Worm (Caenorhabditis elegans): ENCODE measurements around the gene F49F1.11.
A peak's percentile ranks its signal among the peaks of the same experiment; 100 is the strongest.

The F49F1.11 gene

ce11 chrIV:4093087-4093486 lies 48.1 kb downstream of the F49F1.11 start (continued):
- TF ChIP-seq tra-1 (GFP tag; IDR thresholded peaks at IDR 0.05): peak; percentile 62; the same call in 1 of the 2 replicates
- TF ChIP-seq F26F4.8 (GFP tag; conservative IDR thresholded peaks at IDR 0.05): no peak
- TF ChIP-seq ZK546.5 (tag; optimal IDR thresholded peaks at IDR 0.05): no peak
- TF ChIP-seq dpl-1 (GFP tag; optimal IDR thresholded peaks at IDR 0.05): peak; percentile 52
- no peak for TF ChIP-seq lin-1 (GFP tag; IDR thresholded peaks at IDR 0.05)
- TF ChIP-seq zfp-3 (GFP tag; conservative IDR thresholded peaks at IDR 0.05): no peak
- no peak for TF ChIP-seq ZK337.2 (GFP tag; IDR thresholded peaks at IDR 0.05)
- TF ChIP-seq T26A8.4 (GFP tag; IDR thresholded peaks at IDR 0.05): peak; percentile 53; the same call in 1 of the 2 replicates
- no peak for TF ChIP-seq zip-2 (tag; optimal IDR thresholded peaks at IDR 0.05)
- peak in 1 of 2 experiments; percentile 69 for TF ChIP-seq lsy-2 (tag; optimal IDR thresholded peaks at IDR 0.05)
- no peak for TF ChIP-seq egl-27 (tag; optimal IDR thresholded peaks at IDR 0.05)
- peak; percentile 72 for TF ChIP-seq pha-4 (GFP tag; IDR thresholded peaks at IDR 0.05)
- no peak for TF ChIP-seq pha-4 (tag; optimal IDR thresholded peaks at IDR 0.05)
- TF ChIP-seq F37D6.2 (tag; optimal IDR thresholded peaks at IDR 0.05): peak; percentile 53
- no peak for TF ChIP-seq unc-130 (GFP tag; optimal IDR thresholded peaks at IDR 0.05)
- no peak for TF ChIP-seq vab-7 (GFP tag; IDR thresholded peaks at IDR 0.05)
- peak; percentile 56 for TF ChIP-seq nhr-28 (tag; optimal IDR thresholded peaks at IDR 0.05)
- TF ChIP-seq Y5F2A.4 (GFP tag; optimal IDR thresholded peaks at IDR 0.05): no peak
- no peak for TF ChIP-seq jun-1 (tag; optimal IDR thresholded peaks at IDR 0.05)
- TF ChIP-seq mxl-2 (GFP tag; conservative IDR thresholded peaks at IDR 0.05): no peak
- TF ChIP-seq F10B5.3 (tag; optimal IDR thresholded peaks at IDR 0.05): no peak
- TF ChIP-seq nhr-42 (GFP tag; IDR thresholded peaks at IDR 0.05): no peak
- no peak for TF ChIP-seq lim-7 (GFP tag; IDR thresholded peaks at IDR 0.05)
- TF ChIP-seq snpc-1.2 (GFP tag; IDR thresholded peaks at IDR 0.05): no peak
- TF ChIP-seq daf-19 (GFP tag; conservative IDR thresholded peaks at IDR 0.05): no peak
- TF ChIP-seq ztf-7 (tag; optimal IDR thresholded peaks at IDR 0.05): no peak
- no peak for TF ChIP-seq spr-3 (GFP tag; optimal IDR thresholded peaks at IDR 0.05)
- TF ChIP-seq Y48G9A.11 (GFP tag; IDR thresholded peaks at IDR 0.05): no peak
- no peak for TF ChIP-seq nhr-25 (tag; optimal IDR thresholded peaks at IDR 0.05; ENCODE audit: borderline replicate concordance, insufficient read depth)
- TF ChIP-seq daf-8 (GFP tag; IDR thresholded peaks at IDR 0.05): no peak
- no peak for TF ChIP-seq mdt-29 (GFP tag; IDR thresholded peaks at IDR 0.05)
- peak; percentile 72 for TF ChIP-seq mes-2 (tag; optimal IDR thresholded peaks at IDR 0.05; ENCODE audit: poor library complexity, severe bottlenecking)
- TF ChIP-seq mxl-3 (GFP tag; optimal IDR thresholded peaks at IDR 0.05): no peak
- peak; percentile 92 for TF ChIP-seq hmg-1.1 (GFP tag; IDR thresholded peaks at IDR 0.05)
- peak; percentile 18 for TF ChIP-seq nhr-6 (tag; optimal IDR thresholded peaks at IDR 0.05)
- no peak for TF ChIP-seq php-3 (GFP tag; IDR thresholded peaks at IDR 0.05)
- no peak for TF ChIP-seq D1046.2 (GFP tag; IDR thresholded peaks at IDR 0.05)
- TF ChIP-seq dmd-9 (GFP tag; IDR thresholded peaks at IDR 0.05): no peak
- TF ChIP-seq lin-15B (tag; optimal IDR thresholded peaks at IDR 0.05): no peak
- no peak for TF ChIP-seq lin-13 (GFP tag; optimal IDR thresholded peaks at IDR 0.05)
- no peak for TF ChIP-seq Y105C5A.15 (GFP tag; IDR thresholded peaks at IDR 0.05)
- TF ChIP-seq nhr-111 (GFP tag; optimal IDR thresholded peaks at IDR 0.05): no peak
- no peak for TF ChIP-seq nhr-10 (tag; optimal IDR thresholded peaks at IDR 0.05)
- TF ChIP-seq hlh-30 (tag; optimal IDR thresholded peaks at IDR 0.05; ENCODE audit: insufficient read depth): peak; percentile 64
- TF ChIP-seq pqm-1 (tag; optimal IDR thresholded peaks at IDR 0.05): no peak
- no peak for TF ChIP-seq zag-1 (tag; optimal IDR thresholded peaks at IDR 0.05)
- no peak for TF ChIP-seq ceh-44 (GFP tag; IDR thresholded peaks at IDR 0.05)
- TF ChIP-seq ces-1 (GFP tag; optimal IDR thresholded peaks at IDR 0.05): no peak
- TF ChIP-seq ctbp-1 (GFP tag; IDR thresholded peaks at IDR 0.05): peak; percentile 70; the same call in 1 of the 2 replicates
- TF ChIP-seq gei-8 (GFP tag; optimal IDR thresholded peaks at IDR 0.05): no peak
- no peak for TF ChIP-seq F49E8.2 (tag; optimal IDR thresholded peaks at IDR 0.05; ENCODE audit: borderline replicate concordance)
- TF ChIP-seq daf-12 (tag; optimal IDR thresholded peaks at IDR 0.05): no peak

All from whole organism, L4 larva.